Fruit fly (Drosophila melanogaster): Measurements from ENCODE around the gene CG46339.

CG46339 gene

DNA sequence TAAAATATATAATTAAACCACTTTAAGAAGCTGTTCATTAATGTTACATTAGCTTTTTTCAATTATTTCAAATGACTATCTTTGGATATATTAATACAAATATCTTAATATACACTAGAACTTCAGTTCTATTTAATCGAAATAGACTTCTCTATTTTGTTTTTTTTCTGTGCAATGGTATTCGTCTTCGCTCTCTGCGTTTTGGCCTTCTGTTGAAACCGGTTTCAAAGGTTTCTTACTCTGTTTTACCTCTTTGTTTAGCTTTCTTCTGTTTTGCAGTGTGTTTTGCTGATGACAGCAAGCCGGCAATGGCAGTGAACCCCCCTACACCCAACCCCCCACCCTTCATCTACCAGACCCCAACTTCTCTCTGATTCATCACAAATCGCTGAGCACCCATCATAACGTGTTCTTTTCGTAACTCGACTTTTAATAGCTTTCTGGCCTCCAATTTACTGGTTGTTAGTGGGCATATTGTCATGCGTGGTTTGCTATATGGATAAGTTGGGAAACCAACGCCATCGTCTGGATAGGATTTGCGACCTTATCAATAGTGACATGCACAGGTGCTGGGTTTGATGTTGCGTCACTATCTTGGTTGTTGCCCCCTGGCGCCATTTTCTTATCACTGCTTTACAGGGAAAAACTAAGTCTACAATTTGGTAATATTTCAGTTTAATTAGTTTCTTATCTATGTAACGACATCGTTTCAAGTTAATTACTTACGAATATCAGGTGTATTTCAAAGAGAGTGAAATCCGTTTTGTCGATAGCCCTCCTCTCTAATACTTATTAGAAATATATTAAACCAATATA, 53.5 kb downstream of the CG46339 start (continued):
- TF ChIP-seq CG11456 (GFP tag; IDR thresholded peaks at IDR 0.05) = no peak
- peak; percentile 67; the same call in 2 of the 3 replicates for TF ChIP-seq ci (GFP tag; IDR thresholded peaks at IDR 0.05)
- no peak for TF ChIP-seq wor (GFP tag; IDR thresholded peaks at IDR 0.05)
- TF ChIP-seq usp (GFP tag; optimal IDR thresholded peaks at IDR 0.05) = no peak
- TF ChIP-seq YL-1 (GFP tag; optimal IDR thresholded peaks at IDR 0.05) = no peak
- TF ChIP-seq da (GFP tag; optimal IDR thresholded peaks at IDR 0.05) = no peak
- no peak for TF ChIP-seq Dll (GFP tag; IDR thresholded peaks at IDR 0.05; ENCODE audit: partially characterized antibody)
- TF ChIP-seq CkIIα-i1 (GFP tag; IDR thresholded peaks at IDR 0.05) = no peak
- no peak for TF ChIP-seq CG3726 (GFP tag; IDR thresholded peaks at IDR 0.05)
- TF ChIP-seq CG11504 (tag; optimal IDR thresholded peaks at IDR 0.05) = no peak
- no peak for TF ChIP-seq pita (GFP tag; optimal IDR thresholded peaks at IDR 0.05)
- TF ChIP-seq nmo (GFP tag; optimal IDR thresholded peaks at IDR 0.05) = peak; percentile 23
- TF ChIP-seq CG13624 (GFP tag; optimal IDR thresholded peaks at IDR 0.05) = no peak
- peak; percentile 87 for TF ChIP-seq crol (GFP tag; IDR thresholded peaks at IDR 0.05)
- no peak for TF ChIP-seq Mad (GFP tag; optimal IDR thresholded peaks at IDR 0.05)
- no peak for TF ChIP-seq CG6689 (GFP tag; IDR thresholded peaks at IDR 0.05)
- TF ChIP-seq CG6272 (GFP tag; IDR thresholded peaks at IDR 0.05) = no peak
- TF ChIP-seq seq (GFP tag; IDR thresholded peaks at IDR 0.05) = no peak
- TF ChIP-seq Blimp-1 (GFP tag; optimal IDR thresholded peaks at IDR 0.05) = peak; percentile 45
- no peak for TF ChIP-seq B-H1 (GFP tag; IDR thresholded peaks at IDR 0.05)
- TF ChIP-seq salm (tag; optimal IDR thresholded peaks at IDR 0.05) = no peak
- no peak for TF ChIP-seq her (GFP tag; optimal IDR thresholded peaks at IDR 0.05)
- no peak for TF ChIP-seq Abd-B (GFP tag; optimal IDR thresholded peaks at IDR 0.05)
- peak; percentile 58 for TF ChIP-seq sd (tag; optimal IDR thresholded peaks at IDR 0.05)
- no peak for TF ChIP-seq dan (GFP tag; IDR thresholded peaks at IDR 0.05)
- peak; percentile 39 for TF ChIP-seq CG2678 (tag; optimal IDR thresholded peaks at IDR 0.05)
- TF ChIP-seq kah (GFP tag; optimal IDR thresholded peaks at IDR 0.05) = no peak
- no peak for TF ChIP-seq CG12744 (GFP tag; optimal IDR thresholded peaks at IDR 0.05)
- peak; percentile 58 for TF ChIP-seq CG12391 (tag; optimal IDR thresholded peaks at IDR 0.05)
- TF ChIP-seq vnd (GFP tag; IDR thresholded peaks at IDR 0.05; ENCODE audit: partially characterized antibody) = no peak
- TF ChIP-seq CG11696 (GFP tag; IDR thresholded peaks at IDR 0.05) = no peak
- no peak for TF ChIP-seq CG31441 (GFP tag; IDR thresholded peaks at IDR 0.05)
- no peak for TF ChIP-seq CG12236 (GFP tag; optimal IDR thresholded peaks at IDR 0.05)
- no peak for TF ChIP-seq Bdp1 (GFP tag; optimal IDR thresholded peaks at IDR 0.05)
- TF ChIP-seq CG16863 (GFP tag; optimal IDR thresholded peaks at IDR 0.05) = no peak
- TF ChIP-seq Trl (optimal IDR thresholded peaks at IDR 0.05) = no peak
- no peak for TF ChIP-seq Trl (GFP tag; optimal IDR thresholded peaks at IDR 0.05)
- no peak for TF ChIP-seq CG12219 (GFP tag; optimal IDR thresholded peaks at IDR 0.05)
- no peak for TF ChIP-seq Doc2 (GFP tag; IDR thresholded peaks at IDR 0.05)
- TF ChIP-seq nau (GFP tag; optimal IDR thresholded peaks at IDR 0.05) = no peak
- peak; percentile 47 for TF ChIP-seq PHDP (tag; optimal IDR thresholded peaks at IDR 0.05)
- TF ChIP-seq cas (GFP tag; IDR thresholded peaks at IDR 0.05) = no peak
- TF ChIP-seq CG6683 (GFP tag; optimal IDR thresholded peaks at IDR 0.05) = no peak
- no peak for TF ChIP-seq knrl (GFP tag; IDR thresholded peaks at IDR 0.05; ENCODE audit: partially characterized antibody)
- no peak for TF ChIP-seq repo (GFP tag; optimal IDR thresholded peaks at IDR 0.05)
- TF ChIP-seq emc (GFP tag; optimal IDR thresholded peaks at IDR 0.05) = no peak
- TF ChIP-seq chif (GFP tag; optimal IDR thresholded peaks at IDR 0.05) = no peak
- TF ChIP-seq CG10959 (GFP tag; IDR thresholded peaks at IDR 0.05) = no peak
- no peak for TF ChIP-seq corto (GFP tag; optimal IDR thresholded peaks at IDR 0.05)
- no peak for TF ChIP-seq CG15073 (GFP tag; optimal IDR thresholded peaks at IDR 0.05)
- TF ChIP-seq pnt (GFP tag; optimal IDR thresholded peaks at IDR 0.05) = no peak
